Worm (Caenorhabditis elegans): ENCODE measurements around the gene dnc-2.

dnc-2 gene

DNA sequence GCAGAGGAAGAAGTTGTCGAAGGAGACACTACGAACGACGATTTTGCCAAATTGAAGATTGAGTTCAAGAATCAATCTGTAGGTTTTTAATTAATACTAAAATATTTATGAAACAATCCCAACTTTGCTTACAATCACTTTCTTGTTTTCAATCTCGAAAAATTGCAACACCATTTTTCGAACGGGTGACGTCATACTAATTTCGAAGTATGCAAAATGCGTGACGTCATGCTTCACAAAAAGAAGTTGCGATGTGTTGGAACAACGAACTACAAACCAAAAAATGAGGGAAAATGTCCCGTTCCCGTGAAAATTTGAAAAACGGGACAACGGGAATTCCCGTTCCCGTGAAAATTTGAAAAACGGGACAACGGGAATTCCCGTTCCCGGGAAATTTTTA is 42.1 kb upstream of the dnc-2 start (continued):
- TF ChIP-seq irx-1 (tag; optimal IDR thresholded peaks at IDR 0.05): no peak
- no peak for TF ChIP-seq egl-13 (tag; optimal IDR thresholded peaks at IDR 0.05)
- no peak for TF ChIP-seq fos-1 (tag; optimal IDR thresholded peaks at IDR 0.05)

DNA sequence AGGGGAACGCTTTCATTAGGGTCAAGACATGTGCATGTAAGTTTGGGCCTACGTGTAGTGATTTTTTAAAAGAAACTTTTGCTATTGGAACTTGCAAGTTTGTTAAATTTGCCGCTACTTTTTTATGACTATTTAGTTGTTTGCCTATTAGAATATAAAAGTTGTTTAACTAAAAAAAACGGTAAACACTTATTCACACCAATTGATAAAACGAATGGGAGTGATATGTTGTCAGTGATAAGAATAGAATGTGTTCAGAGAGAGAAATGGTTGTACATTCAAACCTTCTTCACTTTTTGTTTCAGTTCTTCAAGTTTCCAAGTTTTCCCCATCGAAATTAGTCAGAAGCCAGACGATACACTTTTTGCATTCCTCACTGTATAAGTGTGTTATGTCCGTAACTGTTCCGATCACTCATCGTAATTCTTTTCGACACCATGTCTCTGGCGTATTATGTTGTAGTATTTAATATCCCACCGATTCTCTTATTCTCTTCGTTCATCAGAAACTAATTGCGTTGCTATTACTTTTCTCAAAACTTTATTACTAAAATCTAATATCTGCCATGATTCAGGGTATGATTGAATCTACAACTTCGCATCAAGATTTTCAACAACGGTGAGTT is 40.4 kb upstream of the dnc-2 start, which contains the start of gene dct-6:
Gene dct-6 (plus strand): TSS at position 575 of the 625 bp plus-strand sequence.
- TF ChIP-seq rnt-1 (tag; optimal IDR thresholded peaks at IDR 0.05): no peak
- no peak for TF ChIP-seq ceh-82 (tag; optimal IDR thresholded peaks at IDR 0.05)
- no peak for TF ChIP-seq nhr-76 (tag; optimal IDR thresholded peaks at IDR 0.05)
- no peak for TF ChIP-seq mef-2 (tag; optimal IDR thresholded peaks at IDR 0.05)
- TF ChIP-seq nhr-11 (tag; optimal IDR thresholded peaks at IDR 0.05): no peak
- no peak for TF ChIP-seq fos-1 (tag; optimal IDR thresholded peaks at IDR 0.05)
- TF ChIP-seq ztf-11 (tag; optimal IDR thresholded peaks at IDR 0.05): no peak
- TF ChIP-seq jun-1 (tag; optimal IDR thresholded peaks at IDR 0.05): no peak
- no peak for TF ChIP-seq sup-37 (GFP tag; optimal IDR thresholded peaks at IDR 0.05)
- TF ChIP-seq hpl-2 (GFP tag; optimal IDR thresholded peaks at IDR 0.05): no peak
- no peak for TF ChIP-seq egl-27 (tag; optimal IDR thresholded peaks at IDR 0.05)
- no peak for TF ChIP-seq pqm-1 (tag; optimal IDR thresholded peaks at IDR 0.05)
- TF ChIP-seq unc-86 (tag; optimal IDR thresholded peaks at IDR 0.05): no peak
- TF ChIP-seq ztf-4 (tag; optimal IDR thresholded peaks at IDR 0.05): no peak
- TF ChIP-seq dpl-1 (GFP tag; optimal IDR thresholded peaks at IDR 0.05): no peak
- TF ChIP-seq elt-3 (tag; optimal IDR thresholded peaks at IDR 0.05): no peak
- no peak for TF ChIP-seq ceh-90 (tag; optimal IDR thresholded peaks at IDR 0.05)
- TF ChIP-seq sptf-1 (tag; optimal IDR thresholded peaks at IDR 0.05): no peak

DNA sequence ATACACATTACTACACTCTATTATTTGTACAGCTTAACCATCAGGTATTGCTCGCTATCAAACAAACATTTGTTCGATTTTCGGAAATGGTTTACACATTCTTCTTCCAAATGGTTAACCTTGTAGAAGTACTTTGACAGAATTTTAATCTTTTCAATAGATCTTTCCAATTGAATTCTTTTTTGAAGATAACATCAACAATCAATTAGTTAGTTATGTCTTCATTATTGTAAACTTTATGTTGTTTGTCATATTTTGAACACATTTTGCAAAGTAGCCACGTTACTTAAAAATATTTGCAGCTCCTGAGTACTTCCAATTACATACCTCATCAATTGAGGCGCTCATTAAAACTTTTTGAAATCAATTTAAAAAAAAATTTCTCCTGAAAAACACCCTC is 39.8 kb upstream of the dnc-2 start:
- TF ChIP-seq nhr-28 (tag; optimal IDR thresholded peaks at IDR 0.05) (no peak), ceh-82 (tag; optimal IDR thresholded peaks at IDR 0.05) (no peak), efl-1 (optimal IDR thresholded peaks at IDR 0.05) (no peak), efl-1 (GFP tag; optimal IDR thresholded peaks at IDR 0.05 in 1 of 2) (no peak), snpc-4 (tag; optimal IDR thresholded peaks at IDR 0.05) (no peak), nhr-76 (tag; optimal IDR thresholded peaks at IDR 0.05) (no peak), lin-35 (GFP tag; optimal IDR thresholded peaks at IDR 0.05) (no peak), zag-1 (tag; optimal IDR thresholded peaks at IDR 0.05) (no peak), nhr-19 (GFP tag; conservative IDR thresholded peaks at IDR 0.05) (no peak), C16A3.4 (tag; optimal IDR thresholded peaks at IDR 0.05) (no peak), C04F5.9 (tag; optimal IDR thresholded peaks at IDR 0.05) (no peak), lin-39 (tag; optimal IDR thresholded peaks at IDR 0.05) (no peak), lin-14 (GFP tag; optimal IDR thresholded peaks at IDR 0.05) (peak; percentile 3), dsc-1 (tag; optimal IDR thresholded peaks at IDR 0.05) (no peak), nhr-85 (tag) (peak; percentile 64)

DNA sequence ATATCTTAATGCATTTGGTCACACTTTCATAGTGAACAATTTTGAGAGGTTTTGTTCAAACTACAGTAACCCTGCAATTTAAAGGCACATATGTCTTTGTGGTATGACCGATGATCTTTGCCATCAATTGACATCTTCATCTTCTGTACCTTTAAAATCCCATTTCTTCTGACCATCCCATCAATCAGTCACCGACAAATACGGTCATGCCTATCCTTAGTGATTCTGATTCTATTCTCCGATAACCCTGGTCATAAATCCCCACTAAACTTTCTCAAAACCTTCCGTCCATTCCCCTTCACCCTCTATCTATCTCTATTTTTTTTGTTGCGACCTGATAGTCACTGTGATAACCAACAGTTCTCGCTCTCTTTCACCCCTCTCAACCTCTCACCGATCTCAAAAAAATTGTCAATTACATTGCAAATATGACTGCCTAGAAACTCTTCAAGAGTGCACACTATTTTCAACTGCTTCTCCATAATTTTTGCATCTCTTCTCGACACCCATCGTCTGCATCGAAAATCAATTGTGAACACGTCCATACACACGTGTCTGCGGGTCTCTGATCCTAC is 38.6 kb upstream of the dnc-2 start:
- TF ChIP-seq C04F5.9 (tag; optimal IDR thresholded peaks at IDR 0.05) (no peak), nhr-19 (GFP tag; conservative IDR thresholded peaks at IDR 0.05) (no peak), nhr-84 (tag; optimal IDR thresholded peaks at IDR 0.05) (no peak), lin-15B (tag; optimal IDR thresholded peaks at IDR 0.05) (no peak), efl-1 (optimal IDR thresholded peaks at IDR 0.05) (no peak), efl-1 (GFP tag; optimal IDR thresholded peaks at IDR 0.05 in 1 of 2) (no peak), ceh-88 (GFP tag; IDR thresholded peaks at IDR 0.05) (no peak), ces-1 (GFP tag; optimal IDR thresholded peaks at IDR 0.05) (no peak), irx-1 (tag; optimal IDR thresholded peaks at IDR 0.05) (no peak), dsc-1 (tag; optimal IDR thresholded peaks at IDR 0.05) (no peak), aly-2 (tag; optimal IDR thresholded peaks at IDR 0.05) (no peak), tbx-2 (tag; optimal IDR thresholded peaks at IDR 0.05) (no peak), ztf-11 (tag; optimal IDR thresholded peaks at IDR 0.05) (no peak), dpl-1 (GFP tag; optimal IDR thresholded peaks at IDR 0.05) (no peak), lir-3 (tag; optimal IDR thresholded peaks at IDR 0.05; ENCODE audit: poor library complexity) (no peak), fkh-4 (tag; optimal IDR thresholded peaks at IDR 0.05; ENCODE audit: borderline replicate concordance) (no peak), nhr-71 (tag; optimal IDR thresholded peaks at IDR 0.05) (peak; percentile 20), zag-1 (tag; optimal IDR thresholded peaks at IDR 0.05) (no peak), ama-1 (optimal IDR thresholded peaks at IDR 0.05) (no peak), elt-2 (tag; optimal IDR thresholded peaks at IDR 0.05) (no peak), nhr-11 (tag; optimal IDR thresholded peaks at IDR 0.05) (no peak), efl-3 (GFP tag; optimal IDR thresholded peaks at IDR 0.05) (no peak), mab-9 (GFP tag; IDR thresholded peaks at IDR 0.05) (no peak), lin-14 (GFP tag; optimal IDR thresholded peaks at IDR 0.05) (peak; percentile 40), swsn-7 (tag; optimal IDR thresholded peaks at IDR 0.05) (no peak), rnt-1 (tag; optimal IDR thresholded peaks at IDR 0.05) (no peak)

Data from whole organism, L1 larva.